Worm (Caenorhabditis elegans): ENCODE results near the gene nmur-3.

DNA sequence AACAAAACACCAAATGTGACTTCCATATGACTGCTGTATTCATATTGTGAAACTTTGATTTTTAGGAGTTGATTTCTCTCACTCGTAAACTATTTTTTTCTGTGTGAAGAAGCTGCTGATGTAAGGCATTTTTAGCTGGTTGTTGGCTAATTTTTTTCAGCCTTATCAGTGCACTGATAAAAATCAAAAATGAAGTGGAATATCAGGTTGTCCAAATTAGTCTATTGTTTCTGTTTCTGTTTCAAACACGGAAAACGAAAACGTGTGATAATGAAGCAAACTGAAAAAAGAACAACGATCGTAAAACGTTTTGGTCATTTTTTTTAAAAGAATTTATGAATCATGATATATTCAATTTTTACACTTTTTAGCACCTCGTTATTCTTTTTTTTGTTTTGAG is 14.5 kb downstream of the nmur-3 start:
- no peak for TF ChIP-seq lin-13 (GFP tag; optimal IDR thresholded peaks at IDR 0.05)
- no peak for TF ChIP-seq unc-62 (GFP tag; optimal IDR thresholded peaks at IDR 0.05 in 1 of 2)
- TF ChIP-seq unc-62 (tag; optimal IDR thresholded peaks at IDR 0.05), result no peak
- no peak for TF ChIP-seq unc-130 (GFP tag; optimal IDR thresholded peaks at IDR 0.05)
- no peak for TF ChIP-seq ceh-28 (tag; optimal IDR thresholded peaks at IDR 0.05)
- no peak for TF ChIP-seq ama-1 (optimal IDR thresholded peaks at IDR 0.05)
- no peak for TF ChIP-seq skn-1 (tag; optimal IDR thresholded peaks at IDR 0.05)
- no peak for TF ChIP-seq snpc-4 (tag; optimal IDR thresholded peaks at IDR 0.05)
- no peak for TF ChIP-seq ZK546.5 (tag; optimal IDR thresholded peaks at IDR 0.05)
- no peak for TF ChIP-seq R02D3.7 (tag; optimal IDR thresholded peaks at IDR 0.05)
